Fruit fly (Drosophila melanogaster): Measurements from ENCODE around the gene Rpn5.

The Rpn5 gene

DNA sequence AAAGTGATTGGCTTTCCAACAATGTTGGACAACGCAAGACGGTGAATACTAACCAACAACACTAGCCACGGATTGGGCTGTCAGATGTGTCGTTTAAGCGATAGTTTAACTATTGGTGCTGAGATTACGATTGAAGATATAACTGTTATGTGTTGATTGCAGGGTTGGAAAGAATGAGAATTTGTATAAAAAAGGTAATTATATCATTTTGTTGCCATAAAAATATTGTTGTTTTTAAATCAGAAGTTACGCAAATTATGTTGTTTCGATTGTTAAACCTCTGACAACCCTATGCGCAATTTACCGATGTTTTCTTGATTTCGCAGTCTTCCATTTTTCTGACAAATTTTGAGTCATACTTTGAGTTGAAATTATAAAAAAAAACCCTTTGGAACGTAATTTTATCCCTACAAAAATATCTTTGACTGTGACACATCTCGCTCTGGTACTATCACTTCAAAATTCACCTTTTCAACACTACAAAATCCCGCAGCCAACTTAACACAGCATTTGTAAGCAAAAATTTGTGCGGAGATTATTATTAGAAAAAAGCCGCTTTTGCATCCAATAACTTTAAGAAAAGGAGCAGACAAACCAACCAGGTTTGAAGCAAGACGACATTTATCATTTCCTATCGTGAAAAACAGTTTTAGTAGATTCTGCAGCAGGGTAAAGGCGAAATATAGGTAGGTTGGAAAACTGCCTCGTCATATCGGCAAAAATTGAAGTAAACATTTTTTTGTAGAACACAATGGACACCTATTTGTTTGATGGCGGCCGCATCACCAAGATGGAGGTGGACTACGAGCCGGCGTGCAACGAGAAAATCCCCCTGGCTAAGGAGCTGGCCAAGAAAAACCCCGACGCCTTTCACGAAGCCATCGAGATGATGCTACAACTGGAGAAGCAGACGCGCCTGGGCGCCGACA lies at the start of gene Rpn5, which contains the start of gene Hat1 (continued):
- TF ChIP-seq CG9215 (GFP tag; IDR thresholded peaks at IDR 0.05) (peak; percentile 79), Lhr (GFP tag; optimal IDR thresholded peaks at IDR 0.05) (peak; percentile 72), Asciz (GFP tag; optimal IDR thresholded peaks at IDR 0.05) (no peak), nmo (GFP tag; optimal IDR thresholded peaks at IDR 0.05) (peak; percentile 87), CG12391 (tag; optimal IDR thresholded peaks at IDR 0.05) (peak; percentile 86), caup (GFP tag; optimal IDR thresholded peaks at IDR 0.05; ENCODE audit: severe bottlenecking) (peak; percentile 78), rib (GFP tag; IDR thresholded peaks at IDR 0.05) (0 out of 2 replicates have a peak, but pooled peaks have one; percentile 10), Jarid2 (GFP tag; optimal IDR thresholded peaks at IDR 0.05) (no peak), CG2129 (GFP tag; IDR thresholded peaks at IDR 0.05; ENCODE audit: partially characterized antibody) (peak; percentile 52), tap (tag; optimal IDR thresholded peaks at IDR 0.05) (peak; percentile 35), hbn (GFP tag; IDR thresholded peaks at IDR 0.05; ENCODE audit: partially characterized antibody) (peak; percentile 71), Side (GFP tag; optimal IDR thresholded peaks at IDR 0.05) (peak; percentile 90), CG18599 (GFP tag; optimal IDR thresholded peaks at IDR 0.05) (peak; percentile 82), jigr1 (GFP tag; IDR thresholded peaks at IDR 0.05) (peak; percentile 28; the same call in 1 of the 3 replicates), CG17612 (GFP tag; IDR thresholded peaks at IDR 0.05) (no peak), ken (GFP tag; IDR thresholded peaks at IDR 0.05) (0 out of 3 replicates have a peak, but pooled peaks have one; percentile 60), CG3407 (GFP tag; optimal IDR thresholded peaks at IDR 0.05) (peak; percentile 59), Hr39 (optimal IDR thresholded peaks at IDR 0.05) (no peak), ind (GFP tag; optimal IDR thresholded peaks at IDR 0.05) (peak; percentile 90), Lim3 (GFP tag; IDR thresholded peaks at IDR 0.05) (no peak), CG8290 (GFP tag; optimal IDR thresholded peaks at IDR 0.05) (peak; percentile 87), CG8290 (tag; optimal IDR thresholded peaks at IDR 0.05) (peak; percentile 79 to 85), Bteb2 (GFP tag; optimal IDR thresholded peaks at IDR 0.05) (peak; percentile 84), Bgb (GFP tag; IDR thresholded peaks at IDR 0.05; ENCODE audit: partially characterized antibody) (peak; percentile 62), eyg (GFP tag; optimal IDR thresholded peaks at IDR 0.05) (peak; percentile 72), Sin3A (optimal IDR thresholded peaks at IDR 0.05) (peak; percentile 62), CG13894 (tag; optimal IDR thresholded peaks at IDR 0.05) (no peak), CG8478 (optimal IDR thresholded peaks at IDR 0.05) (no peak), Atf3 (GFP tag; optimal IDR thresholded peaks at IDR 0.05) (peak; percentile 82), CG4707 (GFP tag; optimal IDR thresholded peaks at IDR 0.05) (no peak), CG10462 (GFP tag; optimal IDR thresholded peaks at IDR 0.05) (peak; percentile 23), chif (GFP tag; optimal IDR thresholded peaks at IDR 0.05) (peak; percentile 89 to 90), jumu (GFP tag; optimal IDR thresholded peaks at IDR 0.05) (peak; percentile 87), CG30403 (GFP tag; optimal IDR thresholded peaks at IDR 0.05) (peak; percentile 96), Mrtf (GFP tag; IDR thresholded peaks at IDR 0.05) (no peak), CG3065 (GFP tag; optimal IDR thresholded peaks at IDR 0.05) (peak; percentile 51), bbx (GFP tag; IDR thresholded peaks at IDR 0.05; ENCODE audit: partially characterized antibody) (peak; percentile 65), mam (GFP tag; optimal IDR thresholded peaks at IDR 0.05) (peak; percentile 95), CG2120 (GFP tag; optimal IDR thresholded peaks at IDR 0.05) (peak; percentile 96), danr (GFP tag; IDR thresholded peaks at IDR 0.05) (peak; percentile 60; the same call in 1 of the 2 replicates), CG5245 (GFP tag; optimal IDR thresholded peaks at IDR 0.05) (peak; percentile 82), twi (tag; optimal IDR thresholded peaks at IDR 0.05) (peak; percentile 61), CG1024 (GFP tag; IDR thresholded peaks at IDR 0.05) (no peak), oc (tag; optimal IDR thresholded peaks at IDR 0.05) (peak; percentile 0), CkIIα-i1 (GFP tag; IDR thresholded peaks at IDR 0.05) (no peak), CG7372 (GFP tag; IDR thresholded peaks at IDR 0.05) (0 out of 2 replicates have a peak, but pooled peaks have one; percentile 50), crp (GFP tag; optimal IDR thresholded peaks at IDR 0.05) (peak in 1 of 2 experiments; percentile 51), CG2889 (GFP tag; IDR thresholded peaks at IDR 0.05) (peak; percentile 66; the same call in 2 of the 3 replicates), amos (GFP tag; IDR thresholded peaks at IDR 0.05; ENCODE audit: partially characterized antibody) (peak; percentile 68)

Measured in whole organism, embryonic.